Worm (Caenorhabditis elegans) whole organism, late embryonic: ENCODE results near the gene C23G10.1.

Experiments used
- C08G9.2 ChIP-seq: sonication (generic microtip); optimal IDR thresholded peaks from 2 replicates; lab custom pipeline; 2016; ENCODE audit warnings: mild to moderate bottlenecking, missing genetic modification characterization, moderate library complexity, missing compliant biosample characterization
- C38D4.7 ChIP-seq: fragments of 200-800 bp; sonication (Bioruptor generic); optimal IDR thresholded peaks from 2 replicates; lab custom pipeline; 2018; ENCODE audit warnings: mild to moderate bottlenecking, missing genetic modification characterization, moderate library complexity, missing compliant biosample characterization
- F13H6.1 ChIP-seq: sonication (generic microtip); optimal IDR thresholded peaks from 2 replicates; lab custom pipeline; 2016; ENCODE audit warnings: missing genetic modification characterization, missing compliant biosample characterization
- K09A11.1 ChIP-seq: sonication (generic microtip); optimal IDR thresholded peaks from 2 replicates; lab custom pipeline; 2017; ENCODE audit warnings: antibody characterized with exemption, mild to moderate bottlenecking, missing genetic modification characterization, missing compliant biosample characterization; ENCODE audit not compliant: insufficient read depth
- ama-1 ChIP-seq: fragments of 150-350 bp; optimal IDR thresholded peaks from 2 replicates; lab custom pipeline; 2014
- ceh-18 ChIP-seq: sonication (generic microtip); optimal IDR thresholded peaks from 2 replicates; lab custom pipeline; 2016; ENCODE audit warnings: missing genetic modification characterization, missing compliant biosample characterization
- ceh-2 ChIP-seq: sonication (generic microtip); optimal IDR thresholded peaks from 2 replicates; lab custom pipeline; 2016; ENCODE audit warnings: missing genotype, missing genetic modification characterization, missing compliant biosample characterization
- ceh-31 ChIP-seq: sonication (generic microtip); optimal IDR thresholded peaks from 2 replicates; lab custom pipeline; 2016; ENCODE audit warnings: missing genetic modification characterization, missing compliant biosample characterization
- ceh-34 ChIP-seq: sonication (generic microtip); optimal IDR thresholded peaks from 2 replicates; lab custom pipeline; 2016; ENCODE audit warnings: mild to moderate bottlenecking, missing genetic modification characterization, missing compliant biosample characterization
- dmd-4 ChIP-seq: sonication (generic microtip); optimal IDR thresholded peaks from 2 replicates; lab custom pipeline; 2016; ENCODE audit warnings: borderline replicate concordance, missing genetic modification characterization, missing compliant biosample characterization
- dve-1 ChIP-seq: sonication (generic microtip); optimal IDR thresholded peaks from 2 replicates; lab custom pipeline; 2017; ENCODE audit warnings: antibody characterized with exemption, mild to moderate bottlenecking, missing genetic modification characterization, missing compliant biosample characterization
- elt-2 ChIP-seq: sonication (generic microtip); optimal IDR thresholded peaks from 2 replicates; lab custom pipeline; 2016; ENCODE audit warnings: missing genetic modification reagents, missing genetic modification characterization, missing compliant biosample characterization
- eyg-1 ChIP-seq: sonication (generic microtip); optimal IDR thresholded peaks from 2 replicates; lab custom pipeline; 2016; ENCODE audit warnings: missing genotype, missing genetic modification characterization, missing compliant biosample characterization
- fkh-6 ChIP-seq: sonication (generic microtip); optimal IDR thresholded peaks from 2 replicates; lab custom pipeline; 2016; ENCODE audit warnings: missing genetic modification characterization, missing compliant biosample characterization
- gmeb-2 ChIP-seq: sonication (generic microtip); optimal IDR thresholded peaks from 2 replicates; lab custom pipeline; 2016; ENCODE audit warnings: missing genetic modification characterization, inconsistent platforms, missing compliant biosample characterization
- hlh-15 ChIP-seq: sonication (generic microtip); optimal IDR thresholded peaks from 2 replicates; lab custom pipeline; 2016; ENCODE audit warnings: missing genetic modification characterization, missing compliant biosample characterization
- hlh-6 ChIP-seq: sonication (generic microtip); optimal IDR thresholded peaks from 2 replicates; lab custom pipeline; 2016; ENCODE audit warnings: missing genotype, missing genetic modification characterization, missing compliant biosample characterization
- hlh-8 ChIP-seq: sonication (generic microtip); optimal IDR thresholded peaks from 2 replicates; lab custom pipeline; 2016; ENCODE audit warnings: missing genotype, missing genetic modification characterization, missing compliant biosample characterization
- lim-6 ChIP-seq: sonication (generic microtip); optimal IDR thresholded peaks from 2 replicates; lab custom pipeline; 2016; ENCODE audit warnings: missing genetic modification characterization, missing compliant biosample characterization
- pha-2 ChIP-seq: sonication (generic microtip); optimal IDR thresholded peaks from 2 replicates; lab custom pipeline; 2017; ENCODE audit warnings: mild to moderate bottlenecking, missing genetic modification characterization, missing compliant biosample characterization
- pha-4 ChIP-seq: fragments of 150-350 bp; optimal IDR thresholded peaks from 2 replicates; lab custom pipeline; 2018; ENCODE audit warnings: missing biosample characterization, missing genetic modification reagents, missing genetic modification characterization
- pqm-1 ChIP-seq: sonication (generic microtip); optimal IDR thresholded peaks from 2 replicates; lab custom pipeline; 2016; ENCODE audit warnings: missing genetic modification characterization, missing compliant biosample characterization
- ref-2 ChIP-seq: sonication (generic microtip); optimal IDR thresholded peaks from 2 replicates; lab custom pipeline; 2016; ENCODE audit warnings: missing genetic modification characterization, missing compliant biosample characterization
- rnt-1 ChIP-seq: sonication (generic microtip); optimal IDR thresholded peaks from 2 replicates; lab custom pipeline; 2016; ENCODE audit warnings: missing genetic modification characterization, missing compliant biosample characterization
- sdc-2 ChIP-seq: sonication (generic microtip); optimal IDR thresholded peaks from 2 replicates; lab custom pipeline; 2016; ENCODE audit warnings: missing genotype, missing genetic modification characterization, missing compliant biosample characterization
- sox-4 ChIP-seq: sonication (generic microtip); optimal IDR thresholded peaks from 2 replicates; lab custom pipeline; 2017; ENCODE audit warnings: mild to moderate bottlenecking, missing genetic modification characterization, inconsistent platforms, missing compliant biosample characterization
- syd-9 ChIP-seq: sonication (generic microtip); optimal IDR thresholded peaks from 2 replicates; lab custom pipeline; 2016; ENCODE audit warnings: mild to moderate bottlenecking, missing genetic modification characterization, moderate library complexity, missing compliant biosample characterization
- tbx-2 ChIP-seq: sonication (generic microtip); optimal IDR thresholded peaks from 2 replicates; lab custom pipeline; 2016; ENCODE audit warnings: missing genetic modification characterization, missing compliant biosample characterization
- tbx-7 ChIP-seq: sonication (generic microtip); optimal IDR thresholded peaks from 2 replicates; lab custom pipeline; 2016; ENCODE audit warnings: missing genotype, missing genetic modification characterization, missing compliant biosample characterization
- ttx-3 ChIP-seq: sonication (generic microtip); optimal IDR thresholded peaks from 2 replicates; lab custom pipeline; 2016; ENCODE audit warnings: missing genetic modification reagents, missing genetic modification characterization, missing compliant biosample characterization
- unc-42 ChIP-seq: sonication (generic microtip); optimal IDR thresholded peaks from 2 replicates; lab custom pipeline; 2016; ENCODE audit warnings: missing genotype, missing genetic modification characterization, missing compliant biosample characterization
- unc-55 ChIP-seq: sonication (generic microtip); optimal IDR thresholded peaks from 2 replicates; lab custom pipeline; 2017; ENCODE audit warnings: missing biosample characterization, missing genetic modification reagents, missing genetic modification characterization

Gene C23G10.1

DNA sequence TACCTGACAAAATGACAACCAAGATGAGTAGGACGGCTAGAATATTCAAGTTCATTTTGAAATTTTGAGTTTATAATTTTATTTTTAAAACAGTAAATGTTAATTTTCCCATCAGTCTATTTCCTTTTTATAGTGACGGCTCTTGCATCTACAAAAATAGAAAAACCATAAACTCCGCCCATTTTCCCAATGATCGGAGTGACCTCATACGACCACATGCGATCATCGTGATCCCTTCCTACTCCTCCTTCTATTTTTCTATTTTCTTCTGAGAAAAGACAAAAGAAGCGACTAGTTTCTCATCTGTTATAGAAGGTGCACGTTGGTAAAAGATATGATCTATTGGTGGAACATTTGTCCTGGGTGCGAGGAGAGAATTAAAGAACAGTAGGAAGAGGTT lies 6.4 kb downstream of the C23G10.1 start, which contains the start of gene C23G10.11:
C23G10.11 (minus strand) TSS at position 101 of the 400 bp plus-strand sequence.
- TF ChIP-seq tbx-2 (tag; lab: Kevin White, UChicago) (no peak), pha-4 (tag; lab: Kevin White, UChicago) (no peak), dmd-4 (no peak), hlh-15 (tag; lab: Kevin White, UChicago) (no peak), pqm-1 (no peak), ref-2 (tag; lab: Kevin White, UChicago) (no peak), ama-1 (lab: Kevin White, UChicago) (no peak), rnt-1 (tag; lab: Kevin White, UChicago) (no peak), ceh-2 (tag; lab: Kevin White, UChicago) (no peak), ttx-3 (tag; lab: Kevin White, UChicago) (no peak), dve-1 (tag; lab: Kevin White, UChicago) (no peak), sox-4 (tag; lab: Kevin White, UChicago) (no peak), pha-2 (no peak), unc-55 (GFP tag; lab: Kevin White, UChicago) (no peak), ceh-18 (tag; lab: Kevin White, UChicago) (no peak)

DNA sequence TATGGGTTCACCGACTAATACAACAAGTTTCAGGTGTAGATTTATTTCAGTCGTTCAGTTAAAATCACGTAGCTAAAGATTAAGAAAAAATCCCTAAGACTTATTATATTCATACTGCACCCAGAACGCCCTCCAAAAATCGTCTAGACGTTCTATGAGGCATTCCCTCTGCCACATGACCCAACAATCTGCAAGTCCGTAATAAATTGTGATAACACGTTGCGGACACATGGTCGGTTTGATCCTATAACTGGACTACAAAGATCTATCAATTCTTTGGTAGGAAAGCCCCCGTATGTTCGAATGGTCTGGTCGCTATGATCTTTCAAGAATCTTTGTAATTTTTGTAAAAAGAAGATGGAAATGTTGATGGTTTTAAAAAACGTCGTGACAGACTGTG lies 6.9 kb downstream of the C23G10.1 start:
- no peak for TF ChIP-seq ceh-34 (tag; lab: Kevin White, UChicago)
- no peak for TF ChIP-seq tbx-2 (tag; lab: Kevin White, UChicago)
- TF ChIP-seq syd-9, result no peak
- no peak for TF ChIP-seq ama-1 (lab: Kevin White, UChicago)
- no peak for TF ChIP-seq unc-42 (tag; lab: Kevin White, UChicago)
- no peak for TF ChIP-seq fkh-6 (tag; lab: Kevin White, UChicago)
- no peak for TF ChIP-seq pha-4 (tag; lab: Kevin White, UChicago)
- TF ChIP-seq eyg-1 (tag; lab: Kevin White, UChicago), result no peak
- no peak for TF ChIP-seq lim-6 (tag; lab: Kevin White, UChicago)
- TF ChIP-seq unc-55 (GFP tag; lab: Kevin White, UChicago), result no peak
- TF ChIP-seq tbx-7 (tag; lab: Kevin White, UChicago), result no peak

DNA sequence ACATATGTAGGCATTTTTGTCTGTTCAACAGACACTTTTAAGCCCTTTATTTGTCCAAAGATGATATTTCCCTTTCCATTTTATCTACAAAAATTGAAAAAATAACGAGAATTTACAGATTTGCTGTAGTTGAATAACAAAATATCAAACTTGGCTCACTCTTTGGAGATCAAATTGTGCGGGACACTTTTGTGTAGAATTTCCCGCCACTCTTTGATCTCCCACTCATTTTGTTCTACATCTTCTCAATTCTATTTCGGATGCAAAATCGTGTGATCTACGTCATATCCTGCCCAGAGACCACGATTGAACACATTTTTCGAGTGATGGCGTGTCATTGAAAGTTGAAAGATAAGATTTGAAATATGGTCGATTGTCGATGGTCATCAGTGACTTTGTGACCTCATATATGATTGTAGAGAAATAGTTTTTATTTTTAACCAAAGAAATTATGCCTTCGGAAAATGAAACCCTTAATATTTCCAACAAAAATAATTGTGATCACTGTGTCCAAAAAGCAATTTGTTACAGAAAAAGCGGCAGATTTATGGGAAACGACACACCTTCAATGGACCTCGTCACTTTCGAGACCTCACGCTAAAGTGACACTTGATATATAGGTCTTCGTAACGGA lies 7.9 kb downstream of the C23G10.1 start, which contains the start of gene hot-4:
hot-4 (plus strand) TSS at position 584 of the 634 bp plus-strand sequence.
- TF ChIP-seq K09A11.1 (no peak), ama-1 (lab: Kevin White, UChicago) (no peak), sdc-2 (tag; lab: Kevin White, UChicago) (no peak), elt-2 (tag; lab: Kevin White, UChicago) (no peak), F13H6.1 (no peak), dmd-4 (no peak)

DNA sequence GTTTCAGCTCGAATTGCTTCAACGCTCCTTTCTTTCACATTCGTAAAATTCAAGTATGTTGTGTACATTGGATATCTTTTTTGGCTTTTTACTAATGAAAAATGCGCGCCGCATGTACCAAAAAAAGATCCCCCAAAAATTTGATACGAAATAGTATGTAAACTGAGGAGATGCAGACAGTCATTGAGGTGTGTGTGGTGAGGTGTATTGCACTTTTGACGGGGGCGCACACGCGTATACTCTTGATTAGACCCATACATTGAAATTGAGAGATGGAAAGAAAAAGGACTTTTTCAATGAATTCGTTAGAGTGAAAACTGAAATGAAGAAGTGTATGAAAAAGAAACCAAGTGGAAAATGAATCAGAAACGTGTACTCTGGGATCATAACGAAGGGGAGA lies 12.3 kb downstream of the C23G10.1 start:
- TF ChIP-seq pha-2, result no peak
- TF ChIP-seq sdc-2 (tag; lab: Kevin White, UChicago), result no peak
- TF ChIP-seq C38D4.7, result no peak
- TF ChIP-seq ceh-31 (tag; lab: Kevin White, UChicago), result no peak
- no peak for TF ChIP-seq ceh-18 (tag; lab: Kevin White, UChicago)
- TF ChIP-seq gmeb-2 (tag; lab: Kevin White, UChicago), result no peak
- TF ChIP-seq ama-1 (lab: Kevin White, UChicago), result no peak
- no peak for TF ChIP-seq hlh-6 (tag; lab: Kevin White, UChicago)

DNA sequence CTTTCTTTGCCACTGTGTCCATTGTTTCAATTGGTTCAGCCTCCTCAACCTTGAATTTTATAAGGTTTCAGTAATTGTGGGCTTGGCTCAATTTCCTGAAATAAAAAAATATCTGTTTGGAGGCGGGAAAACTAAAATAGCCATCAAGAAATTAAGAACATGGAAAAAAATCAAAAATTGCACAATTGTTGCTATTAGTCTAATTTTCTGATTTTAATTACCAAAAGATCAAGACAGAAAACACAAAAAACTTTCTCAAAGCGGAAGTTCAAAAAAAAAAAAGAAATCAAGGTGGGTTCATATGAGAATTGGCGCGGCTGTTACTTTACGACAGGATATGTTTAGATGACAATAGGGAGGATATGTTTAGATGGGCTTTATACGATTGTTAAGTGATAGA lies 21.8 kb downstream of the C23G10.1 start, which contains the start of gene esyt-2:
esyt-2 (minus strand) TSS at position 101 of the 400 bp plus-strand sequence.
- no peak for TF ChIP-seq C08G9.2 (tag; lab: Kevin White, UChicago)
- TF ChIP-seq hlh-8 (tag; lab: Kevin White, UChicago), result no peak
- TF ChIP-seq K09A11.1, result no peak
- TF ChIP-seq, all 69 proteins: peak for 0
